Fruit fly (Drosophila melanogaster) whole organism, embryonic: ENCODE measurements around the gene CG13676.
A peak's percentile ranks its signal among the peaks of the same experiment; 100 is the strongest.

Source experiments
- Aef1 ChIP-seq: fragments of 200-800 bp; sonication (Bioruptor generic); IDR thresholded peaks from 3 replicates; pipeline ENCODE4 v1.3.6; 2022; ENCODE audit warnings: missing biosample characterization, missing genetic modification characterization
- B-H2 ChIP-seq: fragments of 200-800 bp; sonication (Bioruptor generic); optimal IDR thresholded peaks from 2 replicates; lab custom pipeline; 2018; ENCODE audit warnings: missing biosample characterization, mild to moderate bottlenecking, missing genetic modification characterization
- CG10321 ChIP-seq: fragments of 200-800 bp; sonication (Bioruptor generic); IDR thresholded peaks from 2 replicates; pipeline ENCODE4 v1.3.6; 2022; ENCODE audit warnings: missing biosample characterization, missing genetic modification characterization
- CG12769 ChIP-seq: fragments of 200-800 bp; sonication (Bioruptor generic); optimal IDR thresholded peaks from 2 replicates; lab custom pipeline; 2019; ENCODE audit warnings: missing biosample characterization, mild to moderate bottlenecking, missing genetic modification characterization, moderate library complexity
- CG14710 ChIP-seq: fragments of 200-800 bp; sonication (Bioruptor generic); optimal IDR thresholded peaks from 3 replicates; lab custom pipeline; 2019; ENCODE audit warnings: missing biosample characterization, mild to moderate bottlenecking, missing genetic modification characterization, moderate library complexity
- CG1602 ChIP-seq: fragments of 200-800 bp; sonication (Bioruptor generic); optimal IDR thresholded peaks from 3 replicates; lab custom pipeline; 2016; ENCODE audit warnings: missing biosample characterization, missing genetic modification characterization
- CG1647 ChIP-seq: fragments of 200-800 bp; sonication (Bioruptor generic); optimal IDR thresholded peaks from 3 replicates; lab custom pipeline; 2016; ENCODE audit warnings: missing biosample characterization, missing genetic modification characterization
- CG2712 ChIP-seq: fragments of 200-800 bp; optimal IDR thresholded peaks from 3 replicates; lab custom pipeline; 2019; ENCODE audit warnings: missing biosample characterization, mild to moderate bottlenecking, missing genetic modification characterization, moderate library complexity
- CG32532 ChIP-seq: fragments of 200-800 bp; sonication (Bioruptor generic); IDR thresholded peaks from 2 replicates; pipeline ENCODE4 v1.3.6; 2022; ENCODE audit warnings: missing biosample characterization, missing genetic modification characterization
- CG32767 ChIP-seq: fragments of 200-800 bp; sonication (Bioruptor generic); IDR thresholded peaks from 2 replicates; pipeline ENCODE4 v1.3.6; 2022; ENCODE audit warnings: missing biosample characterization, missing genetic modification characterization
- CG6254 ChIP-seq: fragments of 200-800 bp; sonication (Bioruptor generic); optimal IDR thresholded peaks from 3 replicates; lab custom pipeline; 2017; ENCODE audit warnings: mild to moderate bottlenecking, missing biosample characterization, missing genetic modification reagents, missing genetic modification characterization
- CG6654 ChIP-seq: fragments of 200-800 bp; sonication (Bioruptor generic); optimal IDR thresholded peaks from 2 replicates; lab custom pipeline; 2017; ENCODE audit warnings: missing biosample characterization, mild to moderate bottlenecking, missing genetic modification characterization
- CG8089 ChIP-seq: fragments of 200-800 bp; sonication (Bioruptor generic); optimal IDR thresholded peaks from 3 replicates; lab custom pipeline; 2016; ENCODE audit warnings: missing biosample characterization, missing genetic modification characterization
- CG8388 ChIP-seq: fragments of 200-800 bp; sonication (Bioruptor generic); optimal IDR thresholded peaks from 2 replicates; lab custom pipeline; 2019; ENCODE audit warnings: missing biosample characterization, mild to moderate bottlenecking, missing genetic modification characterization, moderate library complexity
- CG8765 ChIP-seq: fragments of 200-800 bp; sonication (Bioruptor generic); IDR thresholded peaks from 2 replicates; pipeline ENCODE4 v1.3.6; 2022; ENCODE audit warnings: missing biosample characterization, missing genetic modification characterization
- CG9817 ChIP-seq: fragments of 200-800 bp; sonication (Bioruptor generic); optimal IDR thresholded peaks from 2 replicates; lab custom pipeline; 2018; ENCODE audit warnings: missing biosample characterization, mild to moderate bottlenecking, missing genetic modification characterization, moderate library complexity
- Dref ChIP-seq: fragments of 200-800 bp; sonication (Bioruptor generic); IDR thresholded peaks from 2 replicates; pipeline ENCODE4 v1.3.6; 2022; ENCODE audit warnings: missing biosample characterization, missing genetic modification characterization
- Ets97D ChIP-seq: fragments of 200-800 bp; sonication (Bioruptor generic); optimal IDR thresholded peaks from 3 replicates; lab custom pipeline; 2016; ENCODE audit warnings: missing biosample characterization, missing genetic modification characterization
- Jarid2 ChIP-seq: fragments of 200-800 bp; sonication (Bioruptor generic); optimal IDR thresholded peaks from 3 replicates; lab custom pipeline; 2017; ENCODE audit warnings: mild to moderate bottlenecking, missing biosample characterization, missing genetic modification reagents, missing genetic modification characterization
- Meics ChIP-seq: fragments of 200-800 bp; sonication (Bioruptor generic); optimal IDR thresholded peaks from 2 replicates; lab custom pipeline; 2017; ENCODE audit warnings: missing biosample characterization, mild to moderate bottlenecking, missing genetic modification characterization
- Mes4 ChIP-seq: fragments of 200-800 bp; sonication (Bioruptor generic); optimal IDR thresholded peaks from 2 replicates; lab custom pipeline; 2016; ENCODE audit warnings: missing biosample characterization, missing genetic modification characterization
- NK7.1 ChIP-seq: fragments of 200-800 bp; sonication (Bioruptor generic); optimal IDR thresholded peaks from 3 replicates; lab custom pipeline; 2016; ENCODE audit warnings: missing biosample characterization, missing genetic modification characterization
- Optix ChIP-seq: fragments of 200-800 bp; sonication (Bioruptor generic); IDR thresholded peaks from 3 replicates; pipeline ENCODE4 v1.3.6; 2022; ENCODE audit warnings: missing biosample characterization, missing genetic modification characterization
- Pdp1 ChIP-seq, 2 experiments: fragments of 200-800 bp; sonication (Bioruptor generic); optimal IDR thresholded peaks; 3 replicates each; lab custom pipeline; 2016; ENCODE audit warnings: missing biosample characterization in 2 of 2, missing genetic modification characterization in 2 of 2, mild to moderate bottlenecking in 1 of 2, moderate library complexity in 1 of 2
- Rx ChIP-seq: fragments of 200-800 bp; sonication (Bioruptor generic); IDR thresholded peaks from 2 replicates; pipeline ENCODE4 v1.3.6; 2022; ENCODE audit warnings: missing biosample characterization, missing genetic modification characterization
- Sox102F ChIP-seq: fragments of 200-800 bp; sonication (Bioruptor generic); optimal IDR thresholded peaks from 2 replicates; lab custom pipeline; 2018; ENCODE audit warnings: missing biosample characterization, mild to moderate bottlenecking, missing genetic modification characterization, moderate library complexity
- abd-A ChIP-seq: fragments of 200-800 bp; sonication (Bioruptor generic); optimal IDR thresholded peaks from 3 replicates; lab custom pipeline; 2019; ENCODE audit warnings: missing biosample characterization, mild to moderate bottlenecking, missing genetic modification characterization, moderate library complexity
- ci ChIP-seq: fragments of 200-800 bp; sonication (Bioruptor generic); IDR thresholded peaks from 3 replicates; pipeline ENCODE4 v1.3.6; 2022; ENCODE audit warnings: missing biosample characterization, missing genetic modification characterization
- dan ChIP-seq: fragments of 200-800 bp; sonication (Bioruptor generic); IDR thresholded peaks from 2 replicates; pipeline ENCODE4 v1.3.6; 2022; ENCODE audit warnings: missing biosample characterization, missing genetic modification characterization
- dimm ChIP-seq: fragments of 200-800 bp; sonication (Bioruptor generic); IDR thresholded peaks from 2 replicates; pipeline ENCODE4 v1.3.6; 2022; ENCODE audit warnings: missing biosample characterization, missing genetic modification characterization
- eve ChIP-seq, 2 experiments: fragments of >200 bp; optimal IDR thresholded peaks; 2 replicates each; lab custom pipeline; 2017; ENCODE audit warnings: missing biosample characterization in 2 of 2, missing genetic modification characterization in 2 of 2
- ewg ChIP-seq: fragments of 200-800 bp; sonication (Bioruptor generic); optimal IDR thresholded peaks from 3 replicates; lab custom pipeline; 2017; ENCODE audit warnings: mild to moderate bottlenecking, missing biosample characterization, missing genetic modification reagents, missing genetic modification characterization
- ftz-f1 ChIP-seq: fragments of 200-800 bp; sonication (Bioruptor generic); optimal IDR thresholded peaks from 2 replicates; lab custom pipeline; 2016; ENCODE audit warnings: missing biosample characterization, missing genetic modification characterization
- gcm ChIP-seq: fragments of 200-800 bp; sonication (Bioruptor generic); optimal IDR thresholded peaks from 2 replicates; lab custom pipeline; 2019; ENCODE audit warnings: missing biosample characterization, mild to moderate bottlenecking, missing genetic modification characterization, moderate library complexity
- gro ChIP-seq: fragments of 200-800 bp; sonication (Bioruptor generic); optimal IDR thresholded peaks from 2 replicates; lab custom pipeline; 2016; ENCODE audit warnings: missing biosample characterization, missing genetic modification characterization
- hb ChIP-seq: fragments of 200-800 bp; sonication (Bioruptor generic); IDR thresholded peaks from 3 replicates; pipeline ENCODE4 v1.3.6; 2022; ENCODE audit warnings: missing biosample characterization, missing genetic modification characterization; ENCODE audit not compliant: partially characterized antibody
- hkb ChIP-seq, 2 experiments: fragments of 200-800 bp in 1 of 2; fragments of >200 bp in 1 of 2; sonication (Bioruptor generic) in 1 of 2; IDR thresholded peaks in 1 of 2; optimal IDR thresholded peaks in 1 of 2; 2 replicates each; pipeline versions ENCODE4 v1.3.6 to Lab custom; 2017 to 2022; ENCODE audit warnings: missing biosample characterization in 1 of 2, missing genetic modification characterization in 1 of 2
- luna ChIP-seq: fragments of 200-800 bp; sonication (Bioruptor generic); optimal IDR thresholded peaks from 2 replicates; lab custom pipeline; 2016; ENCODE audit warnings: missing biosample characterization, missing genetic modification characterization
- nerfin-2 ChIP-seq: fragments of 200-800 bp; sonication (Bioruptor generic); IDR thresholded peaks from 2 replicates; pipeline ENCODE4 v1.3.6; 2022; ENCODE audit warnings: missing biosample characterization, missing genetic modification characterization; ENCODE audit not compliant: partially characterized antibody
- oc ChIP-seq: fragments of 200-800 bp; sonication (Bioruptor generic); optimal IDR thresholded peaks from 2 replicates; lab custom pipeline; 2018; ENCODE audit warnings: missing biosample characterization, mild to moderate bottlenecking, missing genetic modification characterization, moderate library complexity
- psq ChIP-seq: fragments of 200-800 bp; sonication (Bioruptor generic); optimal IDR thresholded peaks from 2 replicates; lab custom pipeline; 2017; ENCODE audit warnings: missing biosample characterization, missing genetic modification characterization
- pzg ChIP-seq: fragments of 200-800 bp; sonication (Bioruptor generic); optimal IDR thresholded peaks from 3 replicates; lab custom pipeline; 2018; ENCODE audit warnings: missing biosample characterization, mild to moderate bottlenecking, missing genetic modification characterization, moderate library complexity
- schlank ChIP-seq: fragments of 200-800 bp; sonication (Bioruptor generic); optimal IDR thresholded peaks from 2 replicates; lab custom pipeline; 2018; ENCODE audit warnings: missing biosample characterization, mild to moderate bottlenecking, missing genetic modification characterization
- sim ChIP-seq: fragments of 200-800 bp; sonication (Bioruptor generic); IDR thresholded peaks from 2 replicates; pipeline ENCODE4 v1.3.6; 2022; ENCODE audit warnings: missing biosample characterization, missing genetic modification characterization
- tna ChIP-seq: fragments of 200-800 bp; sonication (Bioruptor generic); IDR thresholded peaks from 2 replicates; pipeline ENCODE4 v1.3.6; 2022; ENCODE audit warnings: missing biosample characterization, missing genetic modification characterization; ENCODE audit not compliant: partially characterized antibody
- unpg ChIP-seq: fragments of 200-800 bp; sonication (Bioruptor generic); optimal IDR thresholded peaks from 3 replicates; lab custom pipeline; 2018; ENCODE audit warnings: missing biosample characterization, mild to moderate bottlenecking, missing genetic modification characterization, moderate library complexity
- vnd ChIP-seq: fragments of 200-800 bp; sonication (Bioruptor generic); IDR thresholded peaks from 3 replicates; pipeline ENCODE4 v1.3.6; 2022; ENCODE audit warnings: missing biosample characterization, missing genetic modification characterization; ENCODE audit not compliant: partially characterized antibody
- wor ChIP-seq: fragments of 200-800 bp; sonication (Bioruptor generic); IDR thresholded peaks from 2 replicates; pipeline ENCODE4 v1.3.6; 2022; ENCODE audit warnings: missing biosample characterization, missing genetic modification characterization
- z ChIP-seq: fragments of 200-800 bp; sonication (Bioruptor generic); IDR thresholded peaks from 3 replicates; pipeline ENCODE4 v1.3.6; 2022; ENCODE audit warnings: missing biosample characterization, missing genetic modification characterization
- zf30C ChIP-seq: fragments of 200-800 bp; sonication (Bioruptor generic); optimal IDR thresholded peaks from 3 replicates; lab custom pipeline; 2018; ENCODE audit warnings: missing biosample characterization, mild to moderate bottlenecking, missing genetic modification characterization

CG13676 gene

dm6 chr3L:8137448-8137906 lies 14.1 kb downstream of the CG13676 start, which contains the start of the genes Setx and mus301 (continued):
- TF ChIP-seq Aef1 (GFP tag; lab: Robert Waterston, UW), result peak; percentile 75
- TF ChIP-seq dimm (GFP tag; lab: Robert Waterston, UW), result no peak
- TF ChIP-seq CG1602, result peak; percentile 85
- TF ChIP-seq gro (GFP tag; lab: Kevin White, UChicago), result peak; percentile 84
- TF ChIP-seq B-H2, result peak; percentile 75
- no peak; the same call in 1 of the 2 replicates for TF ChIP-seq dan (GFP tag; lab: Robert Waterston, UW)
- peak; percentile 75 for TF ChIP-seq CG8089 (GFP tag; lab: Kevin White, UChicago)
- TF ChIP-seq Jarid2 (GFP tag; lab: Kevin White, UChicago), result no peak
- TF ChIP-seq Sox102F (GFP tag; lab: Kevin White, UChicago), result no peak
- no peak for TF ChIP-seq sim (GFP tag; lab: Robert Waterston, UW)
- peak; percentile 66 for TF ChIP-seq ewg (GFP tag; lab: Kevin White, UChicago)
- TF ChIP-seq nerfin-2 (GFP tag; lab: Robert Waterston, UW), result no peak
- TF ChIP-seq Meics (GFP tag; lab: Kevin White, UChicago), result peak; percentile 77
- no peak for TF ChIP-seq tna
- peak; percentile 68 for TF ChIP-seq CG32532 (GFP tag; lab: Robert Waterston, UW)
- TF ChIP-seq CG6254 (GFP tag; lab: Kevin White, UChicago), result peak; percentile 48
- TF ChIP-seq abd-A, result no peak
- no peak for TF ChIP-seq z (GFP tag; lab: Robert Waterston, UW)
- TF ChIP-seq Rx (GFP tag; lab: Robert Waterston, UW), result peak; percentile 12; the same call in 1 of the 2 replicates
- TF ChIP-seq unpg, result no peak
- TF ChIP-seq hb, result no peak
- TF ChIP-seq Optix (GFP tag; lab: Robert Waterston, UW), result 0 out of 3 replicates have a peak, but pooled peaks have one; percentile 24
- peak; percentile 48 for TF ChIP-seq Dref
- TF ChIP-seq vnd (GFP tag; lab: Robert Waterston, UW), result no peak
- TF ChIP-seq CG8388 (GFP tag; lab: Kevin White, UChicago), result peak; percentile 51
- TF ChIP-seq CG12769 (tag; lab: Kevin White, UChicago), result no peak
- no peak for TF ChIP-seq oc (tag; lab: Kevin White, UChicago)
- TF ChIP-seq gcm (GFP tag; lab: Kevin White, UChicago), result no peak
- peak; percentile 46 for TF ChIP-seq ftz-f1
- TF ChIP-seq eve (GFP tag; optimal IDR thresholded peaks at IDR 0.05; lab: Kevin White, UChicago), result no peak
- peak; percentile 58; the same call in 1 of the 3 replicates for TF ChIP-seq ci (GFP tag; lab: Robert Waterston, UW)
- peak; percentile 91 for TF ChIP-seq CG14710 (tag; lab: Kevin White, UChicago)
- 0 out of 2 replicates have a peak, but pooled peaks have one; percentile 35 for TF ChIP-seq CG10321 (GFP tag; lab: Robert Waterston, UW)
- TF ChIP-seq hkb (optimal IDR thresholded peaks at IDR 0.05; lab: Kevin White, UChicago), result peak; percentile 92
- peak; percentile 54; the same call in 1 of the 2 replicates for TF ChIP-seq hkb (GFP tag; IDR thresholded peaks at IDR 0.05; lab: Robert Waterston, UW)
- peak; percentile 26 for TF ChIP-seq Mes4
- TF ChIP-seq CG2712 (tag; lab: Kevin White, UChicago), result peak; percentile 82
- TF ChIP-seq pzg, result peak; percentile 90
- TF ChIP-seq zf30C (GFP tag; lab: Kevin White, UChicago), result no peak
- TF ChIP-seq CG6654 (GFP tag; lab: Kevin White, UChicago), result no peak
- no peak for TF ChIP-seq CG32767 (GFP tag; lab: Robert Waterston, UW)
- peak; percentile 42 for TF ChIP-seq psq
- peak; percentile 45; the same call in 1 of the 2 replicates for TF ChIP-seq CG8765 (GFP tag; lab: Robert Waterston, UW)
- TF ChIP-seq schlank (tag; lab: Kevin White, UChicago), result peak; percentile 23
- TF ChIP-seq Pdp1 (GFP tag; optimal IDR thresholded peaks at IDR 0.05; lab: Kevin White, UChicago), result peak; percentile 82 to 88
- peak; percentile 73 for TF ChIP-seq luna (GFP tag; lab: Kevin White, UChicago)
- peak; percentile 89 for TF ChIP-seq CG1647 (GFP tag; lab: Kevin White, UChicago)
- peak; percentile 86 for TF ChIP-seq CG9817 (tag; lab: Kevin White, UChicago)
- no peak for TF ChIP-seq wor (GFP tag; lab: Robert Waterston, UW)
- peak; percentile 93 for TF ChIP-seq Ets97D
- TF ChIP-seq NK7.1 (GFP tag; lab: Kevin White, UChicago), result peak; percentile 23
